Worm (Caenorhabditis elegans) whole organism, early embryonic: Measurements from ENCODE around the gene clec-66.

Experiments used
- ama-1 ChIP-seq: fragments of 150-350 bp; optimal IDR thresholded peaks from 2 replicates; lab custom pipeline; 2014
- ets-7 ChIP-seq: sonication (generic microtip); optimal IDR thresholded peaks from 2 replicates; lab custom pipeline; 2016; ENCODE audit warnings: missing genotype, missing genetic modification characterization, missing compliant biosample characterization
- scrt-1 ChIP-seq: fragments of 200-800 bp; sonication (Bioruptor generic); IDR thresholded peaks from 2 replicates; pipeline ENCODE4 v1.3.6; 2022; ENCODE audit warnings: missing genetic modification characterization, missing compliant biosample characterization

DNA sequence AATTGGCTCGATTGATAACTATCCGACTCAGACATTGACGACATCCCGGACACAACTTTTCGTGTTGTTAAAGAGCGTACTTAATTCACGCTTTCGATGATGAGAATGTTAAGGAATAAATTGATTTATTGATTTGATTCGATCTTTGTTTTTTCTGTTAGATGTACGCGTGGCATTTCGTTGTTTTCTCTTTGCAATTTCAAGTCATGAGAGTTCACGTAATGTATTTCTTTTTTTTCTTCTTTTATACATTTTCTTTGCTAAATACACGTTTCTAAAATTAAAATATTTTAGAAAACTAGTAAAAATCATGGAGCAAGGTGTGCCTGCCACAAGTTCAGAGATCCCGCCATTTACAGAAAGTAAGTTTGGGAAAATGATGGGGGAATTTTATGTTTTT is 50.5 kb downstream of the clec-66 start, which contains the start of the genes Y38F1A.1 and Y38F1A.2:
- no peak for TF ChIP-seq scrt-1 (GFP tag; lab: Robert Waterston, UW)
- no peak for TF ChIP-seq ets-7 (tag; lab: Kevin White, UChicago)
- TF ChIP-seq ama-1 = no peak
